Worm (Caenorhabditis elegans) whole organism, mixed stage, embryonic: ENCODE data around the gene C35A5.6.

ENCODE experiments used
- M03D4.4 ChIP-seq: sonication (generic microtip); optimal IDR thresholded peaks from 2 replicates; lab custom pipeline; 2017; ENCODE audit warnings: mild to moderate bottlenecking, missing genetic modification characterization, missing compliant biosample characterization
- bed-3 ChIP-seq: fragments of 200-800 bp; sonication (Bioruptor generic); optimal IDR thresholded peaks from 3 replicates; lab custom pipeline; 2018; ENCODE audit warnings: mild to moderate bottlenecking, missing genetic modification characterization, moderate library complexity, missing compliant biosample characterization
- blmp-1 ChIP-seq: fragments of 150-350 bp; optimal IDR thresholded peaks from 2 replicates; lab custom pipeline; 2014; ENCODE audit warnings: missing biosample characterization, missing genetic modification characterization
- ceh-43 ChIP-seq: fragments of 200-800 bp; sonication (Bioruptor generic); optimal IDR thresholded peaks from 2 replicates; lab custom pipeline; 2018; ENCODE audit warnings: mild to moderate bottlenecking, missing genetic modification characterization, moderate library complexity, missing compliant biosample characterization
- ceh-83 ChIP-seq: fragments of 200-800 bp; sonication (Bioruptor generic); optimal IDR thresholded peaks from 2 replicates; lab custom pipeline; 2018; ENCODE audit warnings: mild to moderate bottlenecking, missing genetic modification characterization, missing compliant biosample characterization
- ces-1 ChIP-seq: fragments of 150-350 bp; optimal IDR thresholded peaks from 2 replicates; lab custom pipeline; 2014; ENCODE audit warnings: missing biosample characterization, missing genetic modification reagents, missing genetic modification characterization
- cnd-1 ChIP-seq: fragments of 200-800 bp; sonication (Bioruptor generic); optimal IDR thresholded peaks from 2 replicates; lab custom pipeline; 2018; ENCODE audit warnings: mild to moderate bottlenecking, missing genetic modification characterization, missing compliant biosample characterization
- elt-1 ChIP-seq: sonication (generic microtip); optimal IDR thresholded peaks from 2 replicates; lab custom pipeline; 2017; ENCODE audit warnings: missing genetic modification characterization, mild to moderate bottlenecking, missing compliant biosample characterization, antibody characterized with exemption, moderate library complexity, borderline replicate concordance; ENCODE audit not compliant: insufficient read depth
- elt-3 ChIP-seq: fragments of 150-350 bp; optimal IDR thresholded peaks from 2 replicates; lab custom pipeline; 2014; ENCODE audit warnings: missing biosample characterization, missing genetic modification characterization
- flh-1 ChIP-seq: fragments of 200-800 bp; sonication (Bioruptor generic); optimal IDR thresholded peaks from 2 replicates; lab custom pipeline; 2018; ENCODE audit warnings: mild to moderate bottlenecking, missing genetic modification characterization, moderate library complexity, missing compliant biosample characterization
- ham-2 ChIP-seq: fragments of 200-800 bp; sonication (Bioruptor generic); optimal IDR thresholded peaks from 2 replicates; lab custom pipeline; 2018; ENCODE audit warnings: mild to moderate bottlenecking, missing genetic modification characterization, missing compliant biosample characterization
- hlh-1 ChIP-seq: fragments of 150-350 bp; optimal IDR thresholded peaks from 2 replicates; lab custom pipeline; 2014; ENCODE audit warnings: missing biosample characterization, missing genetic modification reagents, missing genetic modification characterization
- lin-13 ChIP-seq: fragments of 150-350 bp; optimal IDR thresholded peaks from 2 replicates; lab custom pipeline; 2014; ENCODE audit warnings: missing biosample characterization, missing genetic modification characterization
- lin-32 ChIP-seq: fragments of 200-800 bp; sonication (Bioruptor generic); optimal IDR thresholded peaks from 2 replicates; lab custom pipeline; 2018; ENCODE audit warnings: mild to moderate bottlenecking, missing genetic modification characterization, missing compliant biosample characterization
- lsy-2 ChIP-seq: fragments of 150-350 bp; optimal IDR thresholded peaks from 2 replicates; lab custom pipeline; 2014; ENCODE audit warnings: missing biosample characterization, missing genetic modification characterization
- mab-5 ChIP-seq: fragments of 150-350 bp; optimal IDR thresholded peaks from 2 replicates; lab custom pipeline; 2014; ENCODE audit warnings: missing biosample characterization, missing genetic modification characterization
- mep-1 ChIP-seq: fragments of 150-350 bp; optimal IDR thresholded peaks from 2 replicates; lab custom pipeline; 2017; ENCODE audit warnings: missing biosample characterization, missing genetic modification reagents, missing genetic modification characterization, inconsistent platforms
- mls-2 ChIP-seq: sonication (generic microtip); optimal IDR thresholded peaks from 2 replicates; lab custom pipeline; 2016; ENCODE audit warnings: mild to moderate bottlenecking, missing genetic modification characterization, moderate library complexity, missing compliant biosample characterization
- nhr-12 ChIP-seq: fragments of 150-350 bp; optimal IDR thresholded peaks from 2 replicates; lab custom pipeline; 2014; ENCODE audit warnings: missing biosample characterization, missing genetic modification characterization
- nhr-28 ChIP-seq: fragments of 150-350 bp; optimal IDR thresholded peaks from 2 replicates; lab custom pipeline; 2014; ENCODE audit warnings: missing biosample characterization, missing genetic modification characterization
- nhr-76 ChIP-seq: sonication (generic microtip); optimal IDR thresholded peaks from 2 replicates; lab custom pipeline; 2017; ENCODE audit warnings: missing biosample characterization, missing genetic modification characterization
- snpc-4 ChIP-seq: fragments of 150-350 bp; optimal IDR thresholded peaks from 2 replicates; lab custom pipeline; 2014; ENCODE audit warnings: missing biosample characterization, missing genetic modification characterization
- sptf-1 ChIP-seq: sonication (generic microtip); optimal IDR thresholded peaks from 2 replicates; lab custom pipeline; 2017; ENCODE audit warnings: mild to moderate bottlenecking, missing genetic modification characterization, moderate library complexity, missing compliant biosample characterization
- tbx-8 ChIP-seq: fragments of 200-800 bp; sonication (Bioruptor generic); optimal IDR thresholded peaks from 2 replicates; lab custom pipeline; 2018; ENCODE audit warnings: mild to moderate bottlenecking, missing genetic modification characterization, moderate library complexity, missing compliant biosample characterization
- unc-39 ChIP-seq: fragments of 150-350 bp; optimal IDR thresholded peaks from 2 replicates; lab custom pipeline; 2014; ENCODE audit warnings: missing biosample characterization, missing genetic modification characterization
- zip-8 ChIP-seq: fragments of 150-350 bp; optimal IDR thresholded peaks from 2 replicates; lab custom pipeline; 2014; ENCODE audit warnings: missing biosample characterization, missing genetic modification characterization
- ztf-11 ChIP-seq: fragments of 150-350 bp; optimal IDR thresholded peaks from 2 replicates; lab custom pipeline; 2014; ENCODE audit warnings: missing biosample characterization, missing genetic modification characterization

Gene C35A5.6

DNA sequence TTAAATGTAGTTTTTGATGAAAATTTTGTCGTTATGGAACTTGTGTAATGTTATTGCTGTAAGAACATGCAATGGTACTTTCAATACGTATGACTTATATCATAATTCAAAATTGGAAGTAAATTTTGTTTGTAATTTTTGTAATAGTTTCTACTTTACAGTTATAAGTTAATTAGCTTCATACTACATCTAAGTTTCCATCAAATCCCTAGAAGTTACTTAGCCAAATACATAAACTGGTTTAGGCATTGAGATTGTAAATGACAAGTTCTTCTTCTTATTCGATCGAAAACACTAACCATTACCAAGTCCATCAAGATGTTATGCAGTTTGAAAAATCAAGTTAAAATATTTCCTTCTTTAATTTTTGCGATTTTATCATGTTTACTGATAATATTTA lies 40.8 kb downstream of the C35A5.6 start, which contains the start of gene F32G8.2:
F32G8.2 (plus strand) TSS at position 301 of the 400 bp plus-strand sequence.
- no peak for TF ChIP-seq flh-1 (GFP tag; lab: Kevin White, UChicago)
- TF ChIP-seq M03D4.4 (tag; lab: Kevin White, UChicago), result no peak
- no peak for TF ChIP-seq mab-5
- no peak for TF ChIP-seq bed-3
- TF ChIP-seq ces-1 (GFP tag; lab: Kevin White, UChicago), result no peak
- TF ChIP-seq tbx-8, result no peak
- no peak for TF ChIP-seq zip-8 (tag; lab: Kevin White, UChicago)
- no peak for TF ChIP-seq ceh-43 (GFP tag; lab: Kevin White, UChicago)
- TF ChIP-seq mep-1, result no peak
- TF ChIP-seq snpc-4 (tag; lab: Kevin White, UChicago), result no peak
- no peak for TF ChIP-seq lin-32 (GFP tag; lab: Kevin White, UChicago)
- TF ChIP-seq sptf-1 (tag; lab: Kevin White, UChicago), result no peak
- TF ChIP-seq cnd-1 (tag; lab: Kevin White, UChicago), result no peak
- no peak for TF ChIP-seq mls-2
- no peak for TF ChIP-seq blmp-1
- no peak for TF ChIP-seq hlh-1 (tag; lab: Kevin White, UChicago)

- TF ChIP-seq nhr-76 (tag; lab: Kevin White, UChicago) (no peak), ztf-11 (tag; lab: Kevin White, UChicago) (no peak), mls-2 (no peak)
Observed at ce11 chrV:10555239-10555638, 46.3 kb downstream of the C35A5.6 start, which contains the start of gene F32G8.3. F32G8.3 (minus strand) TSS chrV:10555339.

DNA sequence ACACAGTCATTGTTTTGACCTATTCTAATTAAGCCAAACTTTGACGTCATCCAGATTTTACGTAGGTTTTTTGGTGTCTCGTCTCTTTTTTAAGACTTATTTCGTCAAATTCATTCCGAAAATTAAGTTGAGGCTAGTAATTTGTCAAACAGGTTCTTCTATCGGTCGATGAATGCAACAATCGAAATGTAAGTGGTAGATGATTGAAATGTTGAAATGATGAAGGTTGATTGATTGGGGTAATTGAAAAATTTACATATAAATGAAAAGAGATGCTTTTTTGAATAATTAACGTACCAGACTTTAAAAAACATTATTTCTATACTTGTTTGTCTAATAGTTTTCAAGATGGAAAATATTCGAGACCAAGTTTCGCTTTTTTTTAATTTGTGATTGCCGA lies 47.4 kb downstream of the C35A5.6 start:
- TF ChIP-seq nhr-12 (tag; lab: Kevin White, UChicago) (no peak), ceh-43 (GFP tag; lab: Kevin White, UChicago) (no peak), tbx-8 (no peak), mls-2 (no peak), blmp-1 (no peak), nhr-76 (tag; lab: Kevin White, UChicago) (no peak), elt-3 (tag; lab: Kevin White, UChicago) (no peak), hlh-1 (tag; lab: Kevin White, UChicago) (no peak), unc-39 (tag; lab: Kevin White, UChicago) (no peak), mep-1 (no peak), snpc-4 (tag; lab: Kevin White, UChicago) (no peak), nhr-28 (no peak), ceh-83 (GFP tag; lab: Kevin White, UChicago) (no peak), elt-1 (tag; lab: Kevin White, UChicago) (no peak), ham-2 (GFP tag; lab: Kevin White, UChicago) (no peak)

DNA sequence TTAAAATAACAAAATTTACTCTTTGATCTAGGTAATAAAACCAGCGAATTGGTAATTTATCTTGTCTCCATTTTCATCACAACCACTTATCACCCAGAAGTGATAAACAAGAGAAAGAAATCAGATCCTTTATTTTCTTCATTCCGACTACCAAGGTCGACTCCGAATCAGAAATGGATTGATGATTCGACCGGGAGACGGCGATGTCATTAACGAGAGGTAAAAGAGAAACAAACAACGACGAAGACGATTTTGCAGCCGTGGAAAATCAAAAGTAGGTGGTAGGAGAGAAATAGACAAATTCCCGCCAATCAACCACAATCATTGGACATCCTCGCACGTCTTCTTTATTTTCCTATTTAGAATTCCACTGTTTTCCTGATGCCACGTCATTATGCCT lies 48.2 kb downstream of the C35A5.6 start:
- TF ChIP-seq tbx-8 (no peak), lsy-2 (tag; lab: Kevin White, UChicago) (no peak), snpc-4 (tag; lab: Kevin White, UChicago) (no peak), lin-13 (no peak), flh-1 (GFP tag; lab: Kevin White, UChicago) (no peak)

- no peak for TF ChIP-seq M03D4.4 (tag; lab: Kevin White, UChicago)
- no peak for TF ChIP-seq zip-8 (tag; lab: Kevin White, UChicago)
- TF ChIP-seq, all 35 proteins: peak for 0
Observed at ce11 chrV:10557676-10558075, 48.7 kb downstream of the C35A5.6 start, which contains the start of gene best-14. best-14 (plus strand) TSS chrV:10557976.
